Fruit fly (Drosophila melanogaster) Kc167 (cell line): Measurements from ENCODE around the gene CG1847.

ENCODE experiments used
- h ChIP-seq: fragments of >200 bp; optimal IDR thresholded peaks from 3 replicates; lab custom pipeline; 2018; ENCODE audit warnings: missing external identifiers
- psq ChIP-seq: fragments of >200 bp; optimal IDR thresholded peaks from 2 replicates; lab custom pipeline; 2017; ENCODE audit warnings: missing external identifiers

- TF ChIP-seq psq (lab: Kevin White, UChicago) (no peak), h (lab: Kevin White, UChicago) (no peak)
Observed at dm6 chrX:11881686-11882085, 12.7 kb downstream of the CG1847 start.
